Worm (Caenorhabditis elegans) whole organism, L4/young adult: ENCODE measurements around the gene T10D4.11.

ENCODE experiments used
- W03F9.2 ChIP-seq: fragments of 150-350 bp; optimal IDR thresholded peaks from 2 replicates; lab custom pipeline; 2014; ENCODE audit warnings: missing biosample characterization, missing genetic modification characterization
- dao-5 ChIP-seq: sonication (generic microtip); optimal IDR thresholded peaks from 2 replicates; lab custom pipeline; 2016; ENCODE audit warnings: missing genotype, missing genetic modification characterization, moderate library complexity, missing compliant biosample characterization
- him-1 ChIP-seq: sonication (generic microtip); optimal IDR thresholded peaks from 2 replicates; lab custom pipeline; 2016; ENCODE audit warnings: missing genotype, missing genetic modification reagents, missing genetic modification characterization, missing compliant biosample characterization

- TF ChIP-seq W03F9.2: no peak
- no peak for TF ChIP-seq him-1 (tag; lab: Kevin White, UChicago)
- no peak for TF ChIP-seq dao-5 (tag; lab: Kevin White, UChicago)
Measured at ce11 chrII:3135293-3135692, 14.1 kb downstream of the T10D4.11 start.
